Fruit fly (Drosophila melanogaster) whole organism, prepupa: ENCODE results near the gene CG13047.

ENCODE experiments used
- Blimp-1 ChIP-seq: fragments of 200-800 bp; sonication (Bioruptor generic); optimal IDR thresholded peaks from 3 replicates; lab custom pipeline; 2017; ENCODE audit warnings: missing biosample characterization, missing genetic modification characterization, mild to moderate bottlenecking, moderate library complexity, missing genetic modification reagents
- CG10631 ChIP-seq: fragments of 200-800 bp; sonication (Bioruptor generic); optimal IDR thresholded peaks from 2 replicates; lab custom pipeline; 2016; ENCODE audit warnings: missing biosample characterization, missing genetic modification characterization
- CG10669 ChIP-seq: fragments of 200-800 bp; sonication (Bioruptor generic); optimal IDR thresholded peaks from 3 replicates; lab custom pipeline; 2018; ENCODE audit warnings: missing biosample characterization, mild to moderate bottlenecking, missing genetic modification characterization, moderate library complexity
- CG11762 ChIP-seq: fragments of 200-800 bp; sonication (Bioruptor generic); optimal IDR thresholded peaks from 3 replicates; lab custom pipeline; 2016; ENCODE audit warnings: missing biosample characterization, missing genetic modification characterization; ENCODE audit not compliant: insufficient read depth
- CG11902 ChIP-seq: fragments of 200-800 bp; sonication (Bioruptor generic); optimal IDR thresholded peaks from 3 replicates; lab custom pipeline; 2016; ENCODE audit warnings: missing biosample characterization, missing genetic modification characterization
- CG15336 ChIP-seq: fragments of 200-800 bp; sonication (Bioruptor generic); IDR thresholded peaks from 2 replicates; pipeline ENCODE4 v1.3.6; 2022; ENCODE audit warnings: missing biosample characterization, missing genetic modification characterization
- CG16779 ChIP-seq: fragments of 200-800 bp; sonication (Bioruptor generic); optimal IDR thresholded peaks from 3 replicates; lab custom pipeline; 2017; ENCODE audit warnings: missing biosample characterization, mild to moderate bottlenecking, missing genetic modification characterization
- CG3032 ChIP-seq: fragments of 200-800 bp; optimal IDR thresholded peaks from 2 replicates; lab custom pipeline; 2019; ENCODE audit warnings: missing biosample characterization, mild to moderate bottlenecking, missing genetic modification characterization, moderate library complexity
- CG32006 ChIP-seq: fragments of 200-800 bp; sonication (Bioruptor generic); optimal IDR thresholded peaks from 3 replicates; lab custom pipeline; 2017; ENCODE audit warnings: missing biosample characterization, mild to moderate bottlenecking, missing genetic modification characterization
- CG34406 ChIP-seq: fragments of 200-800 bp; sonication (Bioruptor generic); optimal IDR thresholded peaks from 3 replicates; lab custom pipeline; 2016; ENCODE audit warnings: missing biosample characterization, missing genetic modification characterization
- CG3919 ChIP-seq: fragments of 200-800 bp; sonication (Bioruptor generic); optimal IDR thresholded peaks from 3 replicates; lab custom pipeline; 2016; ENCODE audit warnings: missing biosample characterization, missing genetic modification characterization
- CG6163 ChIP-seq: fragments of 200-800 bp; sonication (Bioruptor generic); IDR thresholded peaks from 3 replicates; pipeline ENCODE4 v1.3.6; 2022; ENCODE audit warnings: missing biosample characterization, missing genetic modification characterization
- CG6854 ChIP-seq: fragments of 200-800 bp; sonication (Bioruptor generic); optimal IDR thresholded peaks from 2 replicates; lab custom pipeline; 2017; ENCODE audit warnings: missing biosample characterization, mild to moderate bottlenecking, missing genetic modification characterization
- CG7368 ChIP-seq: fragments of 200-800 bp; sonication (Bioruptor generic); optimal IDR thresholded peaks from 3 replicates; lab custom pipeline; 2016; ENCODE audit warnings: missing biosample characterization, missing genetic modification characterization
- CG8632 ChIP-seq: fragments of 200-800 bp; sonication (Bioruptor generic); optimal IDR thresholded peaks from 3 replicates; lab custom pipeline; 2016; ENCODE audit warnings: missing biosample characterization, missing genetic modification characterization
- CG9139 ChIP-seq: fragments of 200-800 bp; sonication (Bioruptor generic); optimal IDR thresholded peaks from 3 replicates; lab custom pipeline; 2017; ENCODE audit warnings: missing biosample characterization, mild to moderate bottlenecking, missing genetic modification characterization
- Eip75B ChIP-seq: fragments of 200-800 bp; sonication (Bioruptor generic); optimal IDR thresholded peaks from 3 replicates; lab custom pipeline; 2016; ENCODE audit warnings: missing biosample characterization, missing genetic modification characterization
- Eip78C ChIP-seq: fragments of 200-800 bp; sonication (Bioruptor generic); peaks from one replicate; lab custom pipeline; 2016; ENCODE audit warnings: missing biosample characterization, missing genetic modification characterization
- Eip93F ChIP-seq: fragments of 200-800 bp; sonication (Bioruptor generic); optimal IDR thresholded peaks from 2 replicates; lab custom pipeline; 2016; ENCODE audit warnings: missing biosample characterization, mild to moderate bottlenecking, missing genetic modification characterization
- Ets21C ChIP-seq: fragments of 200-800 bp; sonication (Bioruptor generic); optimal IDR thresholded peaks from 3 replicates; lab custom pipeline; 2016; ENCODE audit warnings: missing biosample characterization, missing genetic modification characterization
- Ets96B ChIP-seq: fragments of 200-800 bp; optimal IDR thresholded peaks from 2 replicates; lab custom pipeline; 2019; ENCODE audit warnings: missing biosample characterization, mild to moderate bottlenecking, missing genetic modification characterization, moderate library complexity
- Gug ChIP-seq: fragments of 200-800 bp; sonication (Bioruptor generic); IDR thresholded peaks from 2 replicates; pipeline ENCODE4 v1.3.6; 2022; ENCODE audit warnings: missing biosample characterization, missing genetic modification characterization
- Hr38 ChIP-seq: sonication (Bioruptor generic); optimal IDR thresholded peaks from 2 replicates; lab custom pipeline; 2016; ENCODE audit warnings: missing biosample characterization, missing genetic modification characterization
- Hr39 ChIP-seq: fragments of 200-800 bp; sonication (Bioruptor generic); optimal IDR thresholded peaks from 2 replicates; lab custom pipeline; 2016; ENCODE audit warnings: missing biosample characterization, missing genetic modification characterization
- Hr4 ChIP-seq: fragments of 200-800 bp; sonication (Bioruptor generic); optimal IDR thresholded peaks from 3 replicates; lab custom pipeline; 2016; ENCODE audit warnings: missing biosample characterization, missing genetic modification characterization
- Lpt ChIP-seq: fragments of 200-800 bp; sonication (Bioruptor generic); optimal IDR thresholded peaks from 3 replicates; lab custom pipeline; 2016; ENCODE audit warnings: missing biosample characterization, missing genetic modification characterization
- Met ChIP-seq: fragments of 200-800 bp; sonication (Bioruptor generic); optimal IDR thresholded peaks from 3 replicates; lab custom pipeline; 2016; ENCODE audit warnings: missing biosample characterization, missing genetic modification characterization
- Smox ChIP-seq: fragments of 200-800 bp; sonication (Bioruptor generic); optimal IDR thresholded peaks from 3 replicates; lab custom pipeline; 2016; ENCODE audit warnings: missing biosample characterization, missing genetic modification characterization
- Sox102F ChIP-seq: fragments of 200-800 bp; sonication (Bioruptor generic); optimal IDR thresholded peaks from 2 replicates; lab custom pipeline; 2016; ENCODE audit warnings: missing biosample characterization, mild to moderate bottlenecking, missing genetic modification characterization
- Sox14 ChIP-seq: fragments of 200-800 bp; sonication (Bioruptor generic); optimal IDR thresholded peaks from 3 replicates; lab custom pipeline; 2016; ENCODE audit warnings: missing biosample characterization, missing genetic modification characterization
- dac ChIP-seq: fragments of 200-800 bp; sonication (Bioruptor generic); optimal IDR thresholded peaks from 2 replicates; lab custom pipeline; 2017; ENCODE audit warnings: missing biosample characterization, mild to moderate bottlenecking, missing genetic modification characterization
- dsx ChIP-seq: fragments of 200-800 bp; optimal IDR thresholded peaks from 3 replicates; lab custom pipeline; 2019; ENCODE audit warnings: missing biosample characterization, mild to moderate bottlenecking, missing genetic modification characterization, moderate library complexity; ENCODE audit not compliant: poor library complexity, severe bottlenecking
- eg ChIP-seq: fragments of 200-800 bp; sonication (Bioruptor generic); IDR thresholded peaks from 3 replicates; pipeline ENCODE4 v1.3.6; 2022; ENCODE audit warnings: missing biosample characterization, missing genetic modification characterization
- fd59A ChIP-seq: fragments of 200-800 bp; sonication (Bioruptor generic); optimal IDR thresholded peaks from 2 replicates; lab custom pipeline; 2017; ENCODE audit warnings: missing biosample characterization, mild to moderate bottlenecking, missing genetic modification characterization, missing genetic modification reagents
- fd85E ChIP-seq: fragments of 200-800 bp; sonication (Bioruptor generic); optimal IDR thresholded peaks from 3 replicates; lab custom pipeline; 2016; ENCODE audit warnings: missing biosample characterization, missing genetic modification characterization
- fkh ChIP-seq: fragments of 200-800 bp; sonication (Bioruptor generic); optimal IDR thresholded peaks from 3 replicates; lab custom pipeline; 2017; ENCODE audit warnings: missing biosample characterization, mild to moderate bottlenecking, missing genetic modification characterization, moderate library complexity
- pdm3 ChIP-seq: fragments of 200-800 bp; sonication (Bioruptor generic); optimal IDR thresholded peaks from 3 replicates; lab custom pipeline; 2016; ENCODE audit warnings: missing biosample characterization, missing genetic modification characterization
- salr ChIP-seq, 2 experiments: fragments of 200-800 bp; sonication (Bioruptor generic); optimal IDR thresholded peaks; 3 replicates each; lab custom pipeline; 2016 to 2018; ENCODE audit warnings: missing biosample characterization in 2 of 2, missing genetic modification characterization in 2 of 2, mild to moderate bottlenecking in 1 of 2
- ss ChIP-seq, 2 experiments: fragments of 200-800 bp; sonication (Bioruptor generic); optimal IDR thresholded peaks; 2 replicates in 1 of 2; 3 replicates in 1 of 2; lab custom pipeline; 2017 to 2018; ENCODE audit warnings: mild to moderate bottlenecking in 2 of 2, missing biosample characterization in 2 of 2, missing genetic modification characterization in 2 of 2, moderate library complexity in 1 of 2
- svp ChIP-seq: fragments of 200-800 bp; sonication (Bioruptor generic); peaks from one replicate; lab custom pipeline; 2016; ENCODE audit warnings: missing biosample characterization, missing genetic modification characterization
- vri ChIP-seq: fragments of 200-800 bp; sonication (Bioruptor generic); optimal IDR thresholded peaks from 3 replicates; lab custom pipeline; 2016; ENCODE audit warnings: missing biosample characterization, mild to moderate bottlenecking, missing genetic modification characterization

The CG13047 gene

dm6 chr3L:16286258-16286657 is 1.1 kb upstream of the CG13047 start (continued):
- TF ChIP-seq Blimp-1 (GFP tag; lab: Kevin White, UChicago) (no peak), salr (GFP tag; optimal IDR thresholded peaks at IDR 0.05; lab: Kevin White, UChicago) (peak in 1 of 2 experiments; percentile 56), Ets21C (GFP tag; lab: Kevin White, UChicago) (no peak), ss (GFP tag; optimal IDR thresholded peaks at IDR 0.05; lab: Kevin White, UChicago) (peak; percentile 54 to 88), Hr39 (GFP tag; lab: Kevin White, UChicago) (peak; percentile 29), CG16779 (tag; lab: Kevin White, UChicago) (peak; percentile 30), Eip75B (peak; percentile 71)

dm6 chr3L:16283821-16284220 is 1.4 kb downstream of the CG13047 start, which contains the start of gene CG13048:
Gene CG13048 (minus strand): TSS chr3L:16283921.
- no peak for TF ChIP-seq CG11902 (GFP tag; lab: Kevin White, UChicago)
- TF ChIP-seq CG3032: no peak
- TF ChIP-seq vri (GFP tag; lab: Kevin White, UChicago): no peak
- no peak for TF ChIP-seq Met (GFP tag; lab: Kevin White, UChicago)
- no peak for TF ChIP-seq Ets96B (tag; lab: Kevin White, UChicago)
- TF ChIP-seq CG3919 (GFP tag; lab: Kevin White, UChicago): no peak
- TF ChIP-seq salr (GFP tag; optimal IDR thresholded peaks at IDR 0.05; lab: Kevin White, UChicago): no peak
- TF ChIP-seq CG34406 (GFP tag; lab: Kevin White, UChicago): no peak
- no peak for TF ChIP-seq CG15336
- no peak for TF ChIP-seq Eip75B
- TF ChIP-seq fd85E (GFP tag; lab: Kevin White, UChicago): no peak
- TF ChIP-seq Hr39 (GFP tag; lab: Kevin White, UChicago): no peak
- no peak for TF ChIP-seq CG8632 (GFP tag; lab: Kevin White, UChicago)
- no peak for TF ChIP-seq dac (GFP tag; lab: Kevin White, UChicago)

- TF ChIP-seq Eip93F (GFP tag; lab: Kevin White, UChicago) (no peak), ss (GFP tag; optimal IDR thresholded peaks at IDR 0.05; lab: Kevin White, UChicago) (peak in 1 of 2 experiments; percentile 62)
- TF ChIP-seq, all 60 proteins: peak for 1
Observed at dm6 chr3L:16281880-16282556, 3.2 kb downstream of the CG13047 start, which contains the start of gene CG13049. Gene CG13049 (minus strand): TSS chr3L:16281930.

dm6 chr3L:16279987-16280454 is 5.2 kb downstream of the CG13047 start, which contains the start of gene CG13064:
Gene CG13064 (plus strand): TSS chr3L:16280404.
- TF ChIP-seq CG9139: no peak
- TF ChIP-seq Gug (GFP tag; lab: Robert Waterston, UW): no peak
- no peak for TF ChIP-seq Met (GFP tag; lab: Kevin White, UChicago)
- no peak for TF ChIP-seq CG7368 (GFP tag; lab: Kevin White, UChicago)
- TF ChIP-seq Eip75B: peak; percentile 47
- no peak for TF ChIP-seq CG10669
- no peak for TF ChIP-seq pdm3 (GFP tag; lab: Kevin White, UChicago)
- no peak for TF ChIP-seq Blimp-1 (GFP tag; lab: Kevin White, UChicago)
- TF ChIP-seq CG11762: no peak
- TF ChIP-seq fd59A (GFP tag; lab: Kevin White, UChicago): no peak
- no peak for TF ChIP-seq CG6854 (GFP tag; lab: Kevin White, UChicago)
- no peak for TF ChIP-seq Hr39 (GFP tag; lab: Kevin White, UChicago)
- no peak for TF ChIP-seq CG10631 (GFP tag; lab: Kevin White, UChicago)
- no peak for TF ChIP-seq svp
- no peak for TF ChIP-seq CG32006
- peak in 1 of 2 experiments; percentile 63 for TF ChIP-seq ss (GFP tag; optimal IDR thresholded peaks at IDR 0.05; lab: Kevin White, UChicago)
- no peak for TF ChIP-seq CG6163 (GFP tag; lab: Robert Waterston, UW)
- TF ChIP-seq fkh (GFP tag; lab: Kevin White, UChicago): no peak
- no peak for TF ChIP-seq eg (GFP tag; lab: Robert Waterston, UW)
- TF ChIP-seq Hr4 (GFP tag; lab: Kevin White, UChicago): no peak
- no peak for TF ChIP-seq Hr38 (GFP tag; lab: Kevin White, UChicago)
- TF ChIP-seq Sox14 (GFP tag; lab: Kevin White, UChicago): no peak
- TF ChIP-seq Eip78C (GFP tag; lab: Kevin White, UChicago): peak; percentile 53
- no peak for TF ChIP-seq salr (GFP tag; optimal IDR thresholded peaks at IDR 0.05; lab: Kevin White, UChicago)
- TF ChIP-seq Lpt (GFP tag; lab: Kevin White, UChicago): peak; percentile 8
- peak; percentile 19 for TF ChIP-seq Sox102F (GFP tag; lab: Kevin White, UChicago)
- no peak for TF ChIP-seq CG34406 (GFP tag; lab: Kevin White, UChicago)
- TF ChIP-seq Smox (GFP tag; lab: Kevin White, UChicago): no peak
- no peak for TF ChIP-seq CG16779 (tag; lab: Kevin White, UChicago)
- TF ChIP-seq dsx: peak; percentile 55
